Worm (Caenorhabditis elegans): ENCODE data around the gene ets-10.

ce11 chrX:4295917-4296316, 11.9 kb downstream of the ets-10 start:
- no peak for TF ChIP-seq nhr-11 (tag; optimal IDR thresholded peaks at IDR 0.05)
- TF ChIP-seq lin-39 (tag; optimal IDR thresholded peaks at IDR 0.05) = no peak
- no peak for TF ChIP-seq egl-27 (tag; optimal IDR thresholded peaks at IDR 0.05)
- no peak for TF ChIP-seq elt-3 (tag; optimal IDR thresholded peaks at IDR 0.05)

All from whole organism, L3 larva.